Fruit fly (Drosophila melanogaster) whole organism, embryonic: Measurements from ENCODE around the gene UQCR-14L.

Experiments used
- ATbp ChIP-seq: fragments of 200-800 bp; sonication (Bioruptor generic); optimal IDR thresholded peaks from 2 replicates; lab custom pipeline; 2017; ENCODE audit warnings: missing biosample characterization, mild to moderate bottlenecking, missing genetic modification characterization, missing genetic modification reagents
- CG10147 ChIP-seq: fragments of 200-800 bp; sonication (Bioruptor generic); optimal IDR thresholded peaks from 2 replicates; lab custom pipeline; 2019; ENCODE audit warnings: missing biosample characterization, mild to moderate bottlenecking, missing genetic modification characterization, moderate library complexity
- CG10654 ChIP-seq: fragments of 200-800 bp; sonication (Bioruptor generic); optimal IDR thresholded peaks from 2 replicates; lab custom pipeline; 2016; ENCODE audit warnings: missing biosample characterization, missing genetic modification characterization
- CG13296 ChIP-seq: fragments of 200-800 bp; sonication (Bioruptor generic); optimal IDR thresholded peaks from 3 replicates; lab custom pipeline; 2018; ENCODE audit warnings: missing biosample characterization, mild to moderate bottlenecking, missing genetic modification characterization
- CG15011 ChIP-seq: fragments of 200-800 bp; sonication (Bioruptor generic); optimal IDR thresholded peaks from 3 replicates; lab custom pipeline; 2018; ENCODE audit warnings: missing biosample characterization, mild to moderate bottlenecking, missing genetic modification characterization
- CG18476 ChIP-seq: fragments of 200-800 bp; sonication (Bioruptor generic); optimal IDR thresholded peaks from 2 replicates; lab custom pipeline; 2016; ENCODE audit warnings: missing biosample characterization, mild to moderate bottlenecking, missing genetic modification characterization
- CG18599 ChIP-seq: fragments of 200-800 bp; sonication (Bioruptor generic); optimal IDR thresholded peaks from 3 replicates; lab custom pipeline; 2017; ENCODE audit warnings: missing biosample characterization, missing genetic modification characterization, mild to moderate bottlenecking, moderate library complexity, missing genetic modification reagents
- CG18764 ChIP-seq: fragments of 200-800 bp; sonication (Bioruptor generic); optimal IDR thresholded peaks from 3 replicates; lab custom pipeline; 2016; ENCODE audit warnings: missing biosample characterization, missing genetic modification characterization
- CG3281 ChIP-seq: fragments of 200-800 bp; sonication (Bioruptor generic); optimal IDR thresholded peaks from 3 replicates; lab custom pipeline; 2017; ENCODE audit warnings: missing biosample characterization, mild to moderate bottlenecking, missing genetic modification characterization
- CG3847 ChIP-seq: fragments of 200-800 bp; sonication (Bioruptor generic); IDR thresholded peaks from 2 replicates; pipeline ENCODE4 v1.3.6; 2022; ENCODE audit warnings: missing biosample characterization, missing genetic modification characterization
- CG4360 ChIP-seq: fragments of 200-800 bp; sonication (Bioruptor generic); IDR thresholded peaks from 2 replicates; pipeline ENCODE4 v1.3.6; 2022; ENCODE audit warnings: missing biosample characterization, missing genetic modification characterization
- CG6175 ChIP-seq: fragments of 200-800 bp; sonication (Bioruptor generic); IDR thresholded peaks from 3 replicates; pipeline ENCODE4 v1.3.6; 2022; ENCODE audit warnings: missing biosample characterization, missing genetic modification characterization
- CG6654 ChIP-seq: fragments of 200-800 bp; sonication (Bioruptor generic); optimal IDR thresholded peaks from 2 replicates; lab custom pipeline; 2017; ENCODE audit warnings: missing biosample characterization, mild to moderate bottlenecking, missing genetic modification characterization
- CG7987 ChIP-seq: fragments of 200-800 bp; sonication (Bioruptor generic); optimal IDR thresholded peaks from 2 replicates; lab custom pipeline; 2018; ENCODE audit warnings: missing biosample characterization, mild to moderate bottlenecking, missing genetic modification characterization, moderate library complexity
- CG9437 ChIP-seq: fragments of 200-800 bp; sonication (Bioruptor generic); optimal IDR thresholded peaks from 2 replicates; lab custom pipeline; 2018; ENCODE audit warnings: missing biosample characterization, mild to moderate bottlenecking, missing genetic modification characterization
- CG9727 ChIP-seq: fragments of 200-800 bp; sonication (Bioruptor generic); optimal IDR thresholded peaks from 3 replicates; lab custom pipeline; 2017; ENCODE audit warnings: missing biosample characterization, mild to moderate bottlenecking, missing genetic modification characterization
- CTCF ChIP-seq: fragments of 200-800 bp; sonication (Bioruptor generic); optimal IDR thresholded peaks from 2 replicates; lab custom pipeline; 2017; ENCODE audit warnings: missing biosample characterization, mild to moderate bottlenecking, missing genetic modification characterization, moderate library complexity
- Dad ChIP-seq: fragments of 200-800 bp; sonication (Bioruptor generic); optimal IDR thresholded peaks from 3 replicates; lab custom pipeline; 2016; ENCODE audit warnings: missing biosample characterization, missing genetic modification characterization
- Ets65A ChIP-seq: fragments of 200-800 bp; sonication (Bioruptor generic); peaks from one replicate; lab custom pipeline; 2016; ENCODE audit warnings: missing biosample characterization, missing genetic modification characterization
- Fer1 ChIP-seq: fragments of 200-800 bp; sonication (Bioruptor generic); optimal IDR thresholded peaks from 2 replicates; lab custom pipeline; 2017; ENCODE audit warnings: missing biosample characterization, mild to moderate bottlenecking, missing genetic modification characterization
- Fer3 ChIP-seq: fragments of 200-800 bp; sonication (Bioruptor generic); optimal IDR thresholded peaks from 2 replicates; lab custom pipeline; 2018; ENCODE audit warnings: missing biosample characterization, mild to moderate bottlenecking, missing genetic modification characterization, moderate library complexity
- HLH3B ChIP-seq: fragments of 200-800 bp; sonication (Bioruptor generic); IDR thresholded peaks from 2 replicates; pipeline ENCODE4 v1.3.6; 2022; ENCODE audit warnings: missing biosample characterization, missing genetic modification characterization
- Hr51 ChIP-seq, 2 experiments: fragments of 200-800 bp; sonication (Bioruptor generic); optimal IDR thresholded peaks; 2 replicates in 1 of 2; 3 replicates in 1 of 2; lab custom pipeline; 2016 to 2018; ENCODE audit warnings: missing biosample characterization in 2 of 2, missing genetic modification characterization in 2 of 2, mild to moderate bottlenecking in 1 of 2, moderate library complexity in 1 of 2
- Hr78 ChIP-seq, 2 experiments: fragments of 200-800 bp in 1 of 2; fragments of >200 bp in 1 of 2; sonication (Bioruptor generic) in 1 of 2; optimal IDR thresholded peaks; 2 replicates each; lab custom pipeline; 2017 to 2019; ENCODE audit warnings: missing biosample characterization in 2 of 2, missing genetic modification characterization in 2 of 2, mild to moderate bottlenecking in 1 of 2, moderate library complexity in 1 of 2
- Med ChIP-seq: fragments of 200-800 bp; sonication (Bioruptor generic); peaks from one replicate; lab custom pipeline; 2016; ENCODE audit warnings: missing biosample characterization, missing genetic modification characterization, mild to moderate bottlenecking, inconsistent platforms, moderate library complexity
- NC2α ChIP-seq: fragments of 200-800 bp; sonication (Bioruptor generic); optimal IDR thresholded peaks from 2 replicates; lab custom pipeline; 2016; ENCODE audit warnings: missing biosample characterization, missing genetic modification characterization
- Ptx1 ChIP-seq: fragments of 200-800 bp; sonication (Bioruptor generic); IDR thresholded peaks from 2 replicates; pipeline ENCODE4 v1.3.6; 2022; ENCODE audit warnings: missing biosample characterization, missing genetic modification characterization
- Rfx ChIP-seq: fragments of 200-800 bp; sonication (Bioruptor generic); IDR thresholded peaks from 2 replicates; pipeline ENCODE4 v1.3.6; 2022; ENCODE audit warnings: missing biosample characterization, missing genetic modification characterization
- Sin3A ChIP-seq: fragments of >200 bp; optimal IDR thresholded peaks from 2 replicates; lab custom pipeline; 2018
- abd-A ChIP-seq: fragments of 200-800 bp; sonication (Bioruptor generic); optimal IDR thresholded peaks from 3 replicates; lab custom pipeline; 2019; ENCODE audit warnings: missing biosample characterization, mild to moderate bottlenecking, missing genetic modification characterization, moderate library complexity
- al ChIP-seq: fragments of 200-800 bp; sonication (Bioruptor generic); IDR thresholded peaks from 2 replicates; pipeline ENCODE4 v1.3.6; 2022; ENCODE audit warnings: missing biosample characterization, missing genetic modification characterization
- ash1 ChIP-seq: fragments of 200-800 bp; sonication (Bioruptor generic); optimal IDR thresholded peaks from 2 replicates; lab custom pipeline; 2018; ENCODE audit warnings: missing biosample characterization, mild to moderate bottlenecking, missing genetic modification characterization
- cwo ChIP-seq: fragments of 200-800 bp; sonication (Bioruptor generic); optimal IDR thresholded peaks from 3 replicates; lab custom pipeline; 2017; ENCODE audit warnings: missing biosample characterization, missing genetic modification characterization, mild to moderate bottlenecking, moderate library complexity, missing genetic modification reagents
- eyg ChIP-seq: fragments of 200-800 bp; sonication (Bioruptor generic); optimal IDR thresholded peaks from 3 replicates; lab custom pipeline; 2016; ENCODE audit warnings: missing biosample characterization, missing genetic modification characterization
- fru ChIP-seq: fragments of >200 bp; optimal IDR thresholded peaks from 2 replicates; lab custom pipeline; 2017
- hbn ChIP-seq: fragments of 200-800 bp; sonication (Bioruptor generic); IDR thresholded peaks from 2 replicates; pipeline ENCODE4 v1.3.6; 2022; ENCODE audit warnings: missing biosample characterization, missing genetic modification characterization; ENCODE audit not compliant: partially characterized antibody
- hkb ChIP-seq, 2 experiments: fragments of 200-800 bp in 1 of 2; fragments of >200 bp in 1 of 2; sonication (Bioruptor generic) in 1 of 2; IDR thresholded peaks in 1 of 2; optimal IDR thresholded peaks in 1 of 2; 2 replicates each; pipeline versions ENCODE4 v1.3.6 to Lab custom; 2017 to 2022; ENCODE audit warnings: missing biosample characterization in 1 of 2, missing genetic modification characterization in 1 of 2
- lab ChIP-seq: fragments of 200-800 bp; sonication (Bioruptor generic); optimal IDR thresholded peaks from 3 replicates; lab custom pipeline; 2017; ENCODE audit warnings: missing biosample characterization, missing genetic modification characterization, mild to moderate bottlenecking, moderate library complexity, missing genetic modification reagents
- pb ChIP-seq: fragments of 200-800 bp; sonication (Bioruptor generic); optimal IDR thresholded peaks from 3 replicates; lab custom pipeline; 2016; ENCODE audit warnings: missing biosample characterization, missing genetic modification characterization
- phol ChIP-seq: fragments of 200-800 bp; sonication (Bioruptor generic); optimal IDR thresholded peaks from 3 replicates; lab custom pipeline; 2018; ENCODE audit warnings: missing biosample characterization, mild to moderate bottlenecking, missing genetic modification characterization, moderate library complexity
- ranshi ChIP-seq: fragments of 200-800 bp; sonication (Bioruptor generic); IDR thresholded peaks from 2 replicates; pipeline ENCODE4 v1.3.6; 2022; ENCODE audit warnings: missing biosample characterization, missing genetic modification characterization
- rib ChIP-seq: fragments of 200-800 bp; sonication (Bioruptor generic); IDR thresholded peaks from 2 replicates; pipeline ENCODE4 v1.3.6; 2022; ENCODE audit warnings: missing biosample characterization, missing genetic modification characterization
- row ChIP-seq: fragments of 200-800 bp; sonication (Bioruptor generic); IDR thresholded peaks from 3 replicates; pipeline ENCODE4 v1.3.6; 2022; ENCODE audit warnings: missing biosample characterization, missing genetic modification characterization
- sens ChIP-seq: fragments of 200-800 bp; sonication (Bioruptor generic); peaks from one replicate; lab custom pipeline; 2016; ENCODE audit warnings: missing biosample characterization, missing genetic modification characterization
- slp2 ChIP-seq: fragments of 200-800 bp; sonication (Bioruptor generic); optimal IDR thresholded peaks from 2 replicates; lab custom pipeline; 2016; ENCODE audit warnings: missing biosample characterization, missing genetic modification characterization
- tin ChIP-seq: fragments of 200-800 bp; sonication (Bioruptor generic); optimal IDR thresholded peaks from 3 replicates; lab custom pipeline; 2016; ENCODE audit warnings: missing biosample characterization, missing genetic modification characterization
- ttk ChIP-seq: fragments of 200-800 bp; sonication (Bioruptor generic); IDR thresholded peaks from 2 replicates; pipeline ENCODE4 v2.1.2; 2022; ENCODE audit warnings: missing biosample characterization, missing genetic modification characterization
- usp ChIP-seq: fragments of >200 bp; optimal IDR thresholded peaks from 2 replicates; lab custom pipeline; 2017; ENCODE audit warnings: missing biosample characterization, missing genetic modification characterization
- wdn ChIP-seq: fragments of 200-800 bp; sonication (Bioruptor generic); IDR thresholded peaks from 2 replicates; pipeline ENCODE4 v1.3.6; 2022; ENCODE audit warnings: missing biosample characterization, missing genetic modification characterization
- wek ChIP-seq: fragments of 200-800 bp; sonication (Bioruptor generic); optimal IDR thresholded peaks from 3 replicates; lab custom pipeline; 2018; ENCODE audit warnings: missing biosample characterization, mild to moderate bottlenecking, missing genetic modification characterization, moderate library complexity

Gene UQCR-14L

DNA sequence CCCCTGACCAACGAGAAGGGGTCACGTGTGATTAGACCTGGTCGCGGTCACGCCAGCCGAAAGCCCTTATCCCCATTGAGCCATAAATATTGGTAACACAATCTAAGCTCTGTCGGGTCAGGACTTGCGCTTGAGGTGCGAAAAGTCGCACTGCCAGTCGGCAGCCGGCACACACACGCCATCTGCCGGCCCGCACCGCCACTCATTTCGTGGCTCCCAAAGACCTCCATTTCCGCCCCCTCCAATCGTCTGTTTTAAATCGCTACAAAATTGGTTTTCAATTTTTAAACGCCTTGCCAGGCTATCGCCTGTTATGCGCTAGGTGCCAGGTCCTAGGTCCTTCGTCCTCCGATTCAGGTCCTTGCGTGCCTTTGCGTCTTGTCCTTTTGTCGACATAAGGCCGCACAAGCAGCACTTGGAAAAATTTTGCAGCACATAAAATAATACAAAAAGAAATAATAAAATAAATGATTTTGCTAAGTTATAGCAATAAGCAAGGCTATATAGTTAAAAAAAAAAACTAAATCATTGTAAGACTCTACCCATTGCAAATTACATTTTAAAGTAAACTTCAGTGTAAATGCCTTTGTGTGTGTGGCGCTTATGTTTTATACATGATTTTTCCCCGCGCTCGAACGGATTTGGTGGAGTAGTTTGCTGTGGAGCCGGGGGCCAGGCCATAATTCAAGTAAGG is 23.4 kb downstream of the UQCR-14L start:
- TF ChIP-seq CG15011 (GFP tag; lab: Kevin White, UChicago) (no peak), CG7987 (GFP tag; lab: Kevin White, UChicago) (no peak), CG3281 (GFP tag; lab: Kevin White, UChicago) (peak; percentile 18), hbn (GFP tag; lab: Robert Waterston, UW) (no peak), NC2α (GFP tag; lab: Kevin White, UChicago) (no peak), eyg (no peak), Hr78 (GFP tag; optimal IDR thresholded peaks at IDR 0.05; lab: Kevin White, UChicago) (no peak), Ets65A (peak; percentile 42), pb (GFP tag; lab: Kevin White, UChicago) (no peak), CG4360 (no peak), fru (lab: Kevin White, UChicago) (no peak), CG10654 (GFP tag; lab: Kevin White, UChicago) (no peak), HLH3B (GFP tag; lab: Robert Waterston, UW) (0 out of 2 replicates have a peak, but pooled peaks have one; percentile 12), Rfx (0 out of 2 replicates have a peak, but pooled peaks have one; percentile 29), Dad (GFP tag; lab: Kevin White, UChicago) (no peak), ranshi (GFP tag; lab: Robert Waterston, UW) (peak; percentile 31; the same call in 1 of the 2 replicates), slp2 (GFP tag; lab: Kevin White, UChicago) (no peak), ttk (GFP tag; lab: Robert Waterston, UW) (0 out of 2 replicates have a peak, but pooled peaks have one; percentile 18), al (GFP tag; lab: Robert Waterston, UW) (no peak), ATbp (no peak), tin (GFP tag; lab: Kevin White, UChicago) (peak; percentile 6), Med (GFP tag; lab: Kevin White, UChicago) (peak; percentile 63), usp (GFP tag; lab: Kevin White, UChicago) (no peak), phol (peak; percentile 9), Hr51 (GFP tag; optimal IDR thresholded peaks at IDR 0.05; lab: Kevin White, UChicago) (peak in 1 of 2 experiments; percentile 2), CG18764 (no peak), CG3847 (GFP tag; lab: Robert Waterston, UW) (no peak), CG13296 (no peak), CG10147 (GFP tag; lab: Kevin White, UChicago) (peak; percentile 6), Ptx1 (GFP tag; lab: Robert Waterston, UW) (peak; percentile 28; the same call in 1 of the 2 replicates), sens (GFP tag; lab: Kevin White, UChicago) (peak; percentile 26), CG18599 (GFP tag; lab: Kevin White, UChicago) (peak; percentile 56), wdn (GFP tag; lab: Robert Waterston, UW) (0 out of 2 replicates have a peak, but pooled peaks have one; percentile 5), CG6654 (no peak), cwo (peak; percentile 16), CG9437 (no peak), Fer3 (peak; percentile 37), rib (GFP tag; lab: Robert Waterston, UW) (no peak), CG6175 (GFP tag; lab: Robert Waterston, UW) (no peak), abd-A (no peak), row (GFP tag; lab: Robert Waterston, UW) (peak; percentile 45), hkb (optimal IDR thresholded peaks at IDR 0.05; lab: Kevin White, UChicago) (no peak), hkb (GFP tag; IDR thresholded peaks at IDR 0.05; lab: Robert Waterston, UW) (peak; percentile 44), lab (GFP tag; lab: Kevin White, UChicago) (peak; percentile 54), CG9727 (GFP tag; lab: Kevin White, UChicago) (peak; percentile 27), Sin3A (lab: Kevin White, UChicago) (no peak), Fer1 (GFP tag; lab: Kevin White, UChicago) (peak; percentile 41), CG18476 (GFP tag; lab: Kevin White, UChicago) (peak; percentile 16), ash1 (GFP tag; lab: Kevin White, UChicago) (no peak), CTCF (GFP tag; lab: Kevin White, UChicago) (peak; percentile 83), wek (no peak)
